Fruit fly (Drosophila melanogaster) whole organism, pupa: ENCODE measurements around the gene Ama.

ENCODE experiments used
- CG10348 ChIP-seq: fragments of 200-800 bp; sonication (Bioruptor generic); IDR thresholded peaks from 2 replicates; pipeline ENCODE4 v1.3.6; 2022; ENCODE audit warnings: missing biosample characterization, missing genetic modification characterization
- CG12605 ChIP-seq: fragments of 200-800 bp; sonication (Bioruptor generic); IDR thresholded peaks from 2 replicates; pipeline ENCODE4 v1.3.6; 2022; ENCODE audit warnings: missing biosample characterization, missing genetic modification characterization
- CG13204 ChIP-seq: fragments of 200-800 bp; sonication (Bioruptor generic); optimal IDR thresholded peaks from 2 replicates; lab custom pipeline; 2018; ENCODE audit warnings: missing biosample characterization, mild to moderate bottlenecking, missing genetic modification characterization, moderate library complexity
- CG14655 ChIP-seq: fragments of 200-800 bp; sonication (Bioruptor generic); optimal IDR thresholded peaks from 3 replicates; lab custom pipeline; 2017; ENCODE audit warnings: mild to moderate bottlenecking, missing biosample characterization, missing genetic modification reagents, missing genetic modification characterization
- CG15710 ChIP-seq: fragments of 200-800 bp; sonication (Bioruptor generic); optimal IDR thresholded peaks from 2 replicates; lab custom pipeline; 2018; ENCODE audit warnings: missing biosample characterization, mild to moderate bottlenecking, missing genetic modification characterization, moderate library complexity
- CG17806 ChIP-seq: fragments of 200-800 bp; sonication (Bioruptor generic); optimal IDR thresholded peaks from 2 replicates; lab custom pipeline; 2018; ENCODE audit warnings: missing biosample characterization, mild to moderate bottlenecking, missing genetic modification characterization, moderate library complexity
- CG32121 ChIP-seq: fragments of 200-800 bp; sonication (Bioruptor generic); IDR thresholded peaks from 2 replicates; pipeline ENCODE4 v1.3.6; 2022; ENCODE audit warnings: missing biosample characterization, missing genetic modification characterization
- CG34367 ChIP-seq: fragments of 200-800 bp; sonication (Bioruptor generic); optimal IDR thresholded peaks from 2 replicates; lab custom pipeline; 2018; ENCODE audit warnings: missing biosample characterization, mild to moderate bottlenecking, missing genetic modification characterization
- CG4496 ChIP-seq: fragments of 200-800 bp; sonication (Bioruptor generic); IDR thresholded peaks from 3 replicates; pipeline ENCODE4 v1.3.6; 2022; ENCODE audit warnings: missing biosample characterization, missing genetic modification characterization
- CG8159 ChIP-seq: fragments of 200-800 bp; sonication (Bioruptor generic); optimal IDR thresholded peaks from 3 replicates; lab custom pipeline; 2018; ENCODE audit warnings: missing biosample characterization, mild to moderate bottlenecking, missing genetic modification characterization, moderate library complexity
- CG8301 ChIP-seq: fragments of 200-800 bp; sonication (Bioruptor generic); optimal IDR thresholded peaks from 2 replicates; lab custom pipeline; 2018; ENCODE audit warnings: missing biosample characterization, mild to moderate bottlenecking, missing genetic modification characterization
- CG9948 ChIP-seq: fragments of 200-800 bp; sonication (Bioruptor generic); optimal IDR thresholded peaks from 2 replicates; lab custom pipeline; 2018; ENCODE audit warnings: missing biosample characterization, mild to moderate bottlenecking, missing genetic modification characterization, moderate library complexity
- D1 ChIP-seq: fragments of 200-800 bp; sonication (Bioruptor generic); optimal IDR thresholded peaks from 2 replicates; lab custom pipeline; 2018; ENCODE audit warnings: missing biosample characterization, mild to moderate bottlenecking, missing genetic modification characterization, moderate library complexity
- EcR ChIP-seq: fragments of 200-800 bp; sonication (Bioruptor generic); optimal IDR thresholded peaks from 3 replicates; lab custom pipeline; 2019; ENCODE audit warnings: missing biosample characterization, missing genetic modification characterization, mild to moderate bottlenecking, moderate library complexity, missing genetic modification reagents
- Ets98B ChIP-seq: fragments of 200-800 bp; sonication (Bioruptor generic); IDR thresholded peaks from 2 replicates; pipeline ENCODE4 v1.3.6; 2022; ENCODE audit warnings: missing biosample characterization, missing genetic modification characterization
- Pif1A ChIP-seq: fragments of 200-800 bp; sonication (Bioruptor generic); optimal IDR thresholded peaks from 3 replicates; lab custom pipeline; 2016; ENCODE audit warnings: missing biosample characterization, missing genetic modification characterization
- Pif1B ChIP-seq: fragments of 200-800 bp; sonication (Bioruptor generic); optimal IDR thresholded peaks from 3 replicates; lab custom pipeline; 2016; ENCODE audit warnings: missing biosample characterization, missing genetic modification characterization
- Snoo ChIP-seq: fragments of 200-800 bp; sonication (Bioruptor generic); optimal IDR thresholded peaks from 3 replicates; lab custom pipeline; 2017; ENCODE audit warnings: missing biosample characterization, mild to moderate bottlenecking, missing genetic modification characterization, inconsistent platforms
- fd96Ca ChIP-seq: fragments of 200-800 bp; sonication (Bioruptor generic); IDR thresholded peaks from 3 replicates; pipeline ENCODE4 v1.3.6; 2022; ENCODE audit warnings: missing biosample characterization, missing genetic modification characterization
- gl ChIP-seq: fragments of 200-800 bp; sonication (Bioruptor generic); optimal IDR thresholded peaks from 2 replicates; lab custom pipeline; 2018; ENCODE audit warnings: missing biosample characterization, mild to moderate bottlenecking, missing genetic modification characterization
- rn ChIP-seq: fragments of 200-800 bp; sonication (Bioruptor generic); IDR thresholded peaks from 2 replicates; pipeline ENCODE4 v1.3.6; 2022; ENCODE audit warnings: missing biosample characterization, missing genetic modification characterization

Ama gene

DNA sequence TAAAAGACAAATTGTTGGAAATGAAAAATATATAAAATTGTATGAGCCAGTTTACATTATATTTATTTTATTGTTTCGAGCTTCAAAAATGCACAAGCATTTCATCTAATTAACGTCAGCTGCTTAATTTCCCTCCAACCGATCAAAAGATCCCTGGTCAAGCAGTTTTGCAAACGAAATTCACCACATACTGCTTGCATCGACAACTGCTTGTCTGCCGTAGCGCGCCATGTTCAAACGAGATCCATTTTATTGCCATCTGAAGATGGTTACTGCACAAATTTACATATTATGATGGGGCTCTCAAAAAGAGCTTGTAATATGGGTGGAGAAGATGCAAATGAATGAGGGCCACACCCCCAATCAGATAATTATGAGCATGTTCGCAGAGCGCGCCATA is 5.9 kb downstream of the Ama start:
- TF ChIP-seq gl (tag; lab: Kevin White, UChicago), result no peak
- peak; percentile 58 for TF ChIP-seq D1 (tag; lab: Kevin White, UChicago)

DNA sequence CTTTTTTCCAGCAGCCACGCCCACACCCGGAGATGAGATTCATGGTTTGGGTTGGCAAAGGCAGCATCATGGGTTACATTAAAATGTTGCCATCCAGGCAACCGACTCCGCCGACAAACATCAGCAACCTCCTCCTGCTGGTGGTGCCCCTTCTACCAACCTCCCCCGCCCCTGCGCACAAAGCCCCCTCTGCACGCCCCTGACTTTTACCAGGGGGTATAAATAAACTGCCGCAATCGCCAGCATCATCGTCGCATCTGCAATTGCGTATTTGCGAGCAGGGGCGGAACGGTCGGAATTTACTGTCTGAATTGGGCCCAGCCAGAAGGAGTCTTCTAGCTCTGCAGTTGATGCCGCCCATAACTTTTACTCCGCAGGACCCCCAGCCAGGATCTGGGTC is 9.4 kb downstream of the Ama start:
- TF ChIP-seq Ets98B (GFP tag; lab: Robert Waterston, UW) (no peak), Pif1A (GFP tag; lab: Kevin White, UChicago) (no peak), CG17806 (tag; lab: Kevin White, UChicago) (no peak), CG32121 (GFP tag; lab: Robert Waterston, UW) (no peak), Snoo (tag; lab: Kevin White, UChicago) (no peak), CG14655 (GFP tag; lab: Kevin White, UChicago) (no peak), CG34367 (tag; lab: Kevin White, UChicago) (no peak), CG9948 (no peak), D1 (tag; lab: Kevin White, UChicago) (no peak), CG10348 (GFP tag; lab: Robert Waterston, UW) (no peak), fd96Ca (GFP tag; lab: Robert Waterston, UW) (no peak), Pif1B (GFP tag; lab: Kevin White, UChicago) (no peak), gl (tag; lab: Kevin White, UChicago) (no peak), rn (GFP tag; lab: Robert Waterston, UW) (no peak), CG8301 (tag; lab: Kevin White, UChicago) (no peak), CG12605 (GFP tag; lab: Robert Waterston, UW) (no peak), CG15710 (tag; lab: Kevin White, UChicago) (no peak), CG4496 (GFP tag; lab: Robert Waterston, UW) (no peak), CG8159 (tag; lab: Kevin White, UChicago) (no peak), EcR (no peak)

DNA sequence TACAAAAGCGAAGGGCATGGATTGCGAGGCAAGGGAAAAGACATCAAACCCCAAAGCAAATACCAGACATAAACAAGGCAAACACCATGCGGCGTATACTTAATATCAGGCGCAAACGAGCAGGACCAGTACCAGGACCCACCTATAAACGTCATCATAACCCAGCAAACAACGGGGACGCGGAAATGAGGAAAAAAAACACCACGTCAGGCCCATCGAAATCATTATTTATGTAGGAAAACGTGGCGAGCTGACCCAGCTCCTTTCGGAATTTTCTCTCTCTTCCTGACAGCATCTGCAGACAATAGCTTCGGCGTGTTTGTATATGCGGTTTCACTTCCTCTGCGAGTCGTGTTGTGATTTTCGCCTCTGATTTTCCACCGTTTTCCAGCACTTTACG is 14.4 kb downstream of the Ama start:
- TF ChIP-seq CG32121 (GFP tag; lab: Robert Waterston, UW), result no peak
- no peak for TF ChIP-seq CG12605 (GFP tag; lab: Robert Waterston, UW)
- TF ChIP-seq gl (tag; lab: Kevin White, UChicago), result no peak
- TF ChIP-seq, all 21 proteins: peak for 0

DNA sequence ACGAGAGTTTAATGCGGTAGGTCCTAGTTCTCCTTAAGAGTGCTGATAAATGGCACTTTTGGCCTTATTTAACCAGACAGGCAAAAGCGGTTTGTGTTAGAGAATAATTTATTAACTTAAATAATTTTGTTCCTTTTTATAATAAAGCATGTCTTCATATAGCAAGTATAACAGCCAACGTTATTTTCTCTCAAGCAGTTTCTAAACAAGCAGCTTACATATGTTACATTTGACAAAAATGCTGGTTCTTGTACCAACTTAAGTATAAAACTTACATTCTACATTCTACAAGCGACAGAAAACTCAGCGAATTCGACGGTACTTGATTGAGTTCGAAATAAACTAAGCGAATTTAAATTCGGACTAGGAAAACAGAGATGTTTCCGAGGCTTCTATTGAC is 17.6 kb downstream of the Ama start:
- TF ChIP-seq gl (tag; lab: Kevin White, UChicago) (no peak), D1 (tag; lab: Kevin White, UChicago) (peak; percentile 60), rn (GFP tag; lab: Robert Waterston, UW) (no peak)

DNA sequence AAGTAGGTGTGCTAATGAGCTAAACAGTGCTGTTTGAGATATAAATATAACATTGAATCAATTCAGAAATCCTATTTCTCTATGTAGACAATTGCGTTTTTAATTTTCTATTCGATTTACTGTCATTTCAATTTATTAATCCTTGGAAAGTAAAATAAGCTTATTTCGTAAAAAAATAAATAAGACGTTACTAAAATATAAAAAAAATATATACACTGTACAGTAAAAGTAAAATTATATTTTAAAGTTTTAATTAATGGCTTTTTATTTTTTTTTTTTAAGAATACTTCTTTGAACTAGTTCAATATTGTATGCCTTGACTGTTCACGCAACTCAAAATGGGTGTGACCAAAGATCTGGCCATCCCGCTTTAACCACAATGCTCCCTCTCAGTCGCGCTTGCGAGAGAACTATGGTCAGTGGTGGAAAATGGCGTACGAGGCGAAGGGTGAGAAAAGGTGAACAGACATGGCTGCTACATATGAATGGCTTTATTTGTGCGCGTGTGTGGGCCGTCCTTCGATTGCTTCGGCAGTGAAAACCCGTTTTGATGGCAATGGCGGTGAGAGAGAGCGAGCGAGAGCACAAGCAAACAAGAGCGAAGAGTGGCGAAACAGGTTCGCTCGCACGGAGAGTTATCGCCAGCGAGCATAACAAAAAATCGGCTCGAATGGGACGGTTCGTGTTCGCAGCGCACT is 28.9 kb downstream of the Ama start, which contains the start of gene Dfd:
Gene Dfd (plus strand): TSS at position 648 of the 698 bp plus-strand sequence.
- TF ChIP-seq CG15710 (tag; lab: Kevin White, UChicago) (no peak), Snoo (tag; lab: Kevin White, UChicago) (peak; percentile 12), D1 (tag; lab: Kevin White, UChicago) (peak; percentile 23), Pif1B (GFP tag; lab: Kevin White, UChicago) (no peak)
- TF ChIP-seq, all 21 proteins: peak for 2

DNA sequence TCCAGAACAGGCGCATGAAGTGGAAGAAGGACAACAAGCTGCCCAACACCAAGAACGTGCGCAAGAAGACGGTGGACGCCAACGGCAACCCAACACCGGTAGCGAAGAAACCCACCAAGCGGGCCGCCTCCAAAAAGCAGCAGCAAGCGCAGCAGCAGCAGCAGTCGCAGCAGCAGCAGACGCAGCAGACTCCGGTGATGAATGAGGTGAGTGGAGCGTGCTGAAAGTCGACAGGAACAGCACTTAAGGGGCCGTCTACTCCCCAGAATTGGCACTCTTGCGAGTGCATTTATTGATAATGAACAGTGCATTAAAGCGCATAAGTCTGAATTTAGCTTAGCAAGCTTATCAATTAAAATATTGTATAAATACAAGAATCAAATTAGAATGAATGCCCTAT is 38.8 kb downstream of the Ama start:
- TF ChIP-seq CG8159 (tag; lab: Kevin White, UChicago) (no peak), rn (GFP tag; lab: Robert Waterston, UW) (no peak), Snoo (tag; lab: Kevin White, UChicago) (no peak), CG10348 (GFP tag; lab: Robert Waterston, UW) (no peak), CG14655 (GFP tag; lab: Kevin White, UChicago) (no peak), gl (tag; lab: Kevin White, UChicago) (no peak), Pif1B (GFP tag; lab: Kevin White, UChicago) (no peak), CG34367 (tag; lab: Kevin White, UChicago) (no peak), CG15710 (tag; lab: Kevin White, UChicago) (no peak), CG4496 (GFP tag; lab: Robert Waterston, UW) (no peak), CG8301 (tag; lab: Kevin White, UChicago) (no peak), D1 (tag; lab: Kevin White, UChicago) (no peak)

DNA sequence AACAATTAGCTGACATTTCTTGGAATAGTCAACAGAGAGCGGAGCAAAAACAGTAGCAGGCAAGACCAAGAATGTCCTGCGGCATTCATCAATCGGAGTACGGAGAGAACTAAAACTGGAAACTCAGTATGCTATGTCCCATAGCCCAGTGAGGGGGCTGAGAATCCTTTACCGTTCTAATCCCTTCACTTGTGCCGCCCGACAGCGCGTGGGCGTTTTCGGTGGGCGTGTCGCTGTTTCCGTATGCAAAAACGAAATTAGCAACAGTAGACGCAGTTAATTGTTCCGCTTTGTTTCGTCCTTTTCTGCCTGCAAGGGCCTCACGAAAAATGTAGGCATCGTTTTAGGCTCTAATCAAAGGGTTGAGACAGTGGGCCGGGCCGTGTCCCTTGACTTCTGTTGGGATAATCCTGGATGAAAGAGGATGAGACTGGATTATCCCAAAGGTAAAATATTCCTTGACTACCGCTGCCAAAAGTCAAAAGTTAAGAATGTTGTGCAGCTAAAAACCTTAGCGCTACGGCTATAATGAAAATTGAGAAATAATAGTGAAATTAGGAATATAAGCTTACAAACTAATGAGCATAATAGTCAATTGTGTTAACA is 42.4 kb downstream of the Ama start:
- TF ChIP-seq CG4496 (GFP tag; lab: Robert Waterston, UW) (no peak), gl (tag; lab: Kevin White, UChicago) (no peak), CG12605 (GFP tag; lab: Robert Waterston, UW) (no peak), Pif1B (GFP tag; lab: Kevin White, UChicago) (no peak), CG13204 (GFP tag; lab: Kevin White, UChicago) (no peak), CG17806 (tag; lab: Kevin White, UChicago) (no peak), CG9948 (no peak), CG32121 (GFP tag; lab: Robert Waterston, UW) (no peak), EcR (no peak), CG15710 (tag; lab: Kevin White, UChicago) (no peak), fd96Ca (GFP tag; lab: Robert Waterston, UW) (no peak), D1 (tag; lab: Kevin White, UChicago) (no peak), Ets98B (GFP tag; lab: Robert Waterston, UW) (no peak), CG14655 (GFP tag; lab: Kevin White, UChicago) (no peak), CG10348 (GFP tag; lab: Robert Waterston, UW) (no peak), Pif1A (GFP tag; lab: Kevin White, UChicago) (no peak), Snoo (tag; lab: Kevin White, UChicago) (no peak), CG8301 (tag; lab: Kevin White, UChicago) (no peak), CG8159 (tag; lab: Kevin White, UChicago) (no peak), rn (GFP tag; lab: Robert Waterston, UW) (no peak)
